Worm (Caenorhabditis elegans) whole organism, L4 larva: Measurements from ENCODE around the gene F59D12.5.

Source experiments
- F10B5.3 ChIP-seq: sonication (generic microtip); optimal IDR thresholded peaks from 2 replicates; lab custom pipeline; 2016; ENCODE audit warnings: mild to moderate bottlenecking, missing genetic modification characterization, missing compliant biosample characterization
- F44E2.7 ChIP-seq: fragments of 200-800 bp; sonication (Bioruptor generic); IDR thresholded peaks from 2 replicates; pipeline ENCODE4 v2.1.2; 2022; ENCODE audit warnings: missing genetic modification characterization, missing compliant biosample characterization
- R02D3.7 ChIP-seq: fragments of 150-350 bp; sonication (generic microtip); optimal IDR thresholded peaks from 3 replicates; lab custom pipeline; 2014; ENCODE audit warnings: missing biosample characterization, missing genetic modification characterization
- T26A8.4 ChIP-seq: fragments of 200-800 bp; sonication (Bioruptor generic); IDR thresholded peaks from 2 replicates; pipeline ENCODE4 v1.3.6; 2022; ENCODE audit warnings: missing genetic modification characterization, missing compliant biosample characterization
- Y105C5A.15 ChIP-seq: fragments of 200-800 bp; sonication (Bioruptor generic); IDR thresholded peaks from 2 replicates; pipeline ENCODE4 v1.3.6; 2022; ENCODE audit warnings: missing genetic modification characterization, missing compliant biosample characterization
- Y5F2A.4 ChIP-seq: fragments of 200-800 bp; sonication (Bioruptor generic); optimal IDR thresholded peaks from 2 replicates; lab custom pipeline; 2018; ENCODE audit warnings: mild to moderate bottlenecking, missing genetic modification characterization, missing compliant biosample characterization
- ZK546.5 ChIP-seq, 2 experiments: sonication (generic microtip); optimal IDR thresholded peaks; 2 replicates each; lab custom pipeline; 2017; ENCODE audit warnings: missing biosample characterization in 2 of 2, missing genetic modification characterization in 2 of 2
- aha-1 ChIP-seq: fragments of 150-350 bp; peaks from one replicate; lab custom pipeline; 2014; ENCODE audit warnings: missing biosample characterization, missing genetic modification characterization
- aly-2 ChIP-seq: sonication (generic microtip); optimal IDR thresholded peaks from 2 replicates; lab custom pipeline; 2018; ENCODE audit warnings: missing biosample characterization, missing genetic modification characterization
- arid-1 ChIP-seq: fragments of 200-800 bp; sonication (Bioruptor generic); conservative IDR thresholded peaks from 2 replicates; pipeline ENCODE4 v1.3.6; 2022; ENCODE audit warnings: missing genetic modification reagents, missing genetic modification characterization, missing compliant biosample characterization
- attf-4 ChIP-seq: sonication (generic microtip); optimal IDR thresholded peaks from 3 replicates; lab custom pipeline; 2017; ENCODE audit warnings: missing biosample characterization, missing genetic modification characterization
- ceh-20 ChIP-seq: fragments of 200-800 bp; sonication (Bioruptor generic); IDR thresholded peaks from 2 replicates; pipeline ENCODE4 v1.3.6; 2022; ENCODE audit warnings: missing genetic modification reagents, missing genetic modification characterization, missing compliant biosample characterization
- ceh-28 ChIP-seq: fragments of 150-350 bp; optimal IDR thresholded peaks from 2 replicates; lab custom pipeline; 2014; ENCODE audit warnings: missing biosample characterization, missing genetic modification reagents, missing genetic modification characterization
- ceh-44 ChIP-seq: fragments of 200-800 bp; sonication (Bioruptor generic); IDR thresholded peaks from 2 replicates; pipeline ENCODE4 v1.3.6; 2022; ENCODE audit warnings: missing genetic modification reagents, missing genetic modification characterization, missing compliant biosample characterization
- ceh-82 ChIP-seq: sonication (generic microtip); optimal IDR thresholded peaks from 2 replicates; lab custom pipeline; 2017; ENCODE audit warnings: missing biosample characterization, missing genetic modification characterization
- daf-12 ChIP-seq: fragments of 150-350 bp; optimal IDR thresholded peaks from 2 replicates; lab custom pipeline; 2014; ENCODE audit warnings: missing biosample characterization, missing genetic modification reagents, missing genetic modification characterization
- daf-16 ChIP-seq, 3 experiments: sonication (generic microtip); optimal IDR thresholded peaks; 2 replicates each; lab custom pipeline; 2016 to 2017; ENCODE audit warnings: missing genetic modification characterization in 3 of 3, missing genetic modification reagents in 3 of 3, mild to moderate bottlenecking in 2 of 3, missing compliant biosample characterization in 2 of 3, missing biosample characterization in 1 of 3, moderate library complexity in 1 of 3
- daf-19 ChIP-seq: fragments of 200-800 bp; sonication (Bioruptor generic); conservative IDR thresholded peaks from 2 replicates; pipeline ENCODE4 v1.3.6; 2022; ENCODE audit warnings: missing genetic modification characterization, missing compliant biosample characterization
- dmd-8 ChIP-seq: fragments of 200-800 bp; sonication (Bioruptor generic); IDR thresholded peaks from 2 replicates; pipeline ENCODE4 v1.3.6; 2022; ENCODE audit warnings: missing genetic modification characterization, missing compliant biosample characterization
- dve-1 ChIP-seq: sonication (generic microtip); optimal IDR thresholded peaks from 2 replicates; lab custom pipeline; 2017; ENCODE audit warnings: antibody characterized with exemption, mild to moderate bottlenecking, missing genetic modification characterization, missing compliant biosample characterization; ENCODE audit not compliant: insufficient read depth
- gei-8 ChIP-seq: fragments of 200-800 bp; sonication (Bioruptor generic); optimal IDR thresholded peaks from 2 replicates; lab custom pipeline; 2018; ENCODE audit warnings: mild to moderate bottlenecking, missing genetic modification characterization, missing compliant biosample characterization
- hlh-11 ChIP-seq: fragments of 200-800 bp; sonication (Bioruptor generic); optimal IDR thresholded peaks from 2 replicates; lab custom pipeline; 2018; ENCODE audit warnings: mild to moderate bottlenecking, missing genetic modification characterization, missing compliant biosample characterization
- jun-1 ChIP-seq: fragments of 150-350 bp; optimal IDR thresholded peaks from 2 replicates; lab custom pipeline; 2014; ENCODE audit warnings: missing biosample characterization, missing genetic modification reagents, missing genetic modification characterization
- lim-7 ChIP-seq: fragments of 200-800 bp; sonication (Bioruptor generic); IDR thresholded peaks from 2 replicates; pipeline ENCODE4 v1.3.6; 2022; ENCODE audit warnings: missing genetic modification characterization, missing compliant biosample characterization
- lin-1 ChIP-seq: fragments of 200-800 bp; sonication (Bioruptor generic); IDR thresholded peaks from 2 replicates; pipeline ENCODE4 v1.3.6; 2022; ENCODE audit warnings: missing genetic modification reagents, missing genetic modification characterization, missing compliant biosample characterization
- lin-13 ChIP-seq: fragments of 150-350 bp; optimal IDR thresholded peaks from 2 replicates; lab custom pipeline; 2014; ENCODE audit warnings: missing biosample characterization, missing genetic modification reagents, missing genetic modification characterization
- lin-29 ChIP-seq: fragments of 200-800 bp; sonication (Bioruptor generic); IDR thresholded peaks from 2 replicates; pipeline ENCODE4 v1.3.6; 2022; ENCODE audit warnings: missing genetic modification reagents, missing genetic modification characterization, missing compliant biosample characterization
- lin-39 ChIP-seq: fragments of 150-350 bp; optimal IDR thresholded peaks from 2 replicates; lab custom pipeline; 2014; ENCODE audit warnings: missing biosample characterization, missing genetic modification reagents, missing genetic modification characterization
- madf-9 ChIP-seq: fragments of 200-800 bp; sonication (Bioruptor generic); conservative IDR thresholded peaks from 2 replicates; pipeline ENCODE4 v1.3.6; 2022; ENCODE audit warnings: missing genetic modification reagents, missing genetic modification characterization, missing compliant biosample characterization
- mdl-1 ChIP-seq, 2 experiments: fragments of 150-350 bp in 1 of 2; sonication (generic microtip) in 1 of 2; optimal IDR thresholded peaks; 2 replicates each; lab custom pipeline; 2014 to 2017; ENCODE audit warnings: missing biosample characterization in 2 of 2, missing genetic modification characterization in 2 of 2
- mdt-29 ChIP-seq: fragments of 200-800 bp; sonication (Bioruptor generic); IDR thresholded peaks from 2 replicates; pipeline ENCODE4 v1.3.6; 2022; ENCODE audit warnings: missing genetic modification reagents, missing genetic modification characterization, missing compliant biosample characterization
- mes-2 ChIP-seq: sonication (generic microtip); optimal IDR thresholded peaks from 2 replicates; lab custom pipeline; 2016; ENCODE audit warnings: missing genotype, mild to moderate bottlenecking, missing genetic modification characterization, missing compliant biosample characterization; ENCODE audit not compliant: poor library complexity, severe bottlenecking
- mxl-2 ChIP-seq: fragments of 200-800 bp; sonication (Bioruptor generic); conservative IDR thresholded peaks from 2 replicates; pipeline ENCODE4 v1.3.6; 2022; ENCODE audit warnings: missing genetic modification reagents, missing genetic modification characterization, missing compliant biosample characterization
- mxl-3 ChIP-seq: fragments of 200-800 bp; sonication (Bioruptor generic); optimal IDR thresholded peaks from 2 replicates; lab custom pipeline; 2018; ENCODE audit warnings: mild to moderate bottlenecking, missing genetic modification characterization, missing compliant biosample characterization
- nhr-111 ChIP-seq: fragments of 200-800 bp; sonication (Bioruptor generic); optimal IDR thresholded peaks from 2 replicates; lab custom pipeline; 2018; ENCODE audit warnings: mild to moderate bottlenecking, missing genetic modification characterization, missing compliant biosample characterization
- nhr-25 ChIP-seq: sonication (generic microtip); optimal IDR thresholded peaks from 2 replicates; lab custom pipeline; 2017; ENCODE audit warnings: missing genetic modification characterization, mild to moderate bottlenecking, missing compliant biosample characterization, antibody characterized with exemption, moderate library complexity, borderline replicate concordance; ENCODE audit not compliant: insufficient read depth
- nhr-6 ChIP-seq: fragments of 150-350 bp; optimal IDR thresholded peaks from 2 replicates; lab custom pipeline; 2014; ENCODE audit warnings: missing biosample characterization, missing genetic modification characterization
- nhr-77 ChIP-seq: fragments of 150-350 bp; optimal IDR thresholded peaks from 2 replicates; lab custom pipeline; 2014; ENCODE audit warnings: missing biosample characterization, missing genetic modification characterization
- pha-4 ChIP-seq, 2 experiments: fragments of 150-350 bp in 1 of 2; fragments of 200-800 bp in 1 of 2; sonication (Bioruptor generic) in 1 of 2; IDR thresholded peaks in 1 of 2; optimal IDR thresholded peaks in 1 of 2; 2 replicates each; pipeline versions ENCODE4 v1.3.6 to Lab custom; 2014 to 2022; ENCODE audit warnings: missing genetic modification characterization in 2 of 2, missing genetic modification reagents in 2 of 2, missing biosample characterization in 1 of 2, missing compliant biosample characterization in 1 of 2
- pqm-1 ChIP-seq: sonication (generic microtip); optimal IDR thresholded peaks from 2 replicates; lab custom pipeline; 2017; ENCODE audit warnings: missing biosample characterization, missing genetic modification characterization
- saeg-2 ChIP-seq: fragments of 200-800 bp; sonication (Bioruptor generic); IDR thresholded peaks from 2 replicates; pipeline ENCODE4 v1.3.6; 2022; ENCODE audit warnings: missing genetic modification reagents, missing genetic modification characterization, missing compliant biosample characterization
- sdz-12 ChIP-seq: fragments of 200-800 bp; sonication (Bioruptor generic); optimal IDR thresholded peaks from 2 replicates; lab custom pipeline; 2018; ENCODE audit warnings: mild to moderate bottlenecking, missing genetic modification characterization, missing compliant biosample characterization
- skn-1 ChIP-seq: fragments of 150-350 bp; optimal IDR thresholded peaks from 2 replicates; lab custom pipeline; 2014; ENCODE audit warnings: missing biosample characterization, missing genetic modification characterization
- snpc-4 ChIP-seq: fragments of 150-350 bp; optimal IDR thresholded peaks from 2 replicates; lab custom pipeline; 2014; ENCODE audit warnings: missing biosample characterization, missing genetic modification characterization
- unc-130 ChIP-seq: sonication (generic microtip); optimal IDR thresholded peaks from 2 replicates; lab custom pipeline; 2016; ENCODE audit warnings: missing genetic modification reagents, missing genetic modification characterization, missing compliant biosample characterization
- unc-39 ChIP-seq: sonication (generic microtip); optimal IDR thresholded peaks from 2 replicates; lab custom pipeline; 2017; ENCODE audit warnings: missing biosample characterization, missing genetic modification characterization
- unc-62 ChIP-seq, 3 experiments: fragments of 150-350 bp in 1 of 3; sonication (generic microtip); optimal IDR thresholded peaks in 2 of 3; peaks in 1 of 3; 1 replicate in 1 of 3; 2 replicates in 2 of 3; lab custom pipeline; 2014 to 2017; ENCODE audit warnings: missing biosample characterization in 3 of 3, missing genetic modification characterization in 3 of 3, missing genetic modification reagents in 3 of 3, missing genotype in 1 of 3
- zfp-2 ChIP-seq: sonication (generic microtip); optimal IDR thresholded peaks from 2 replicates; lab custom pipeline; 2016; ENCODE audit warnings: mild to moderate bottlenecking, missing genetic modification characterization, missing compliant biosample characterization
- ztf-7 ChIP-seq: fragments of 150-350 bp; optimal IDR thresholded peaks from 2 replicates; lab custom pipeline; 2014; ENCODE audit warnings: missing biosample characterization, missing genetic modification characterization

The F59D12.5 gene

DNA sequence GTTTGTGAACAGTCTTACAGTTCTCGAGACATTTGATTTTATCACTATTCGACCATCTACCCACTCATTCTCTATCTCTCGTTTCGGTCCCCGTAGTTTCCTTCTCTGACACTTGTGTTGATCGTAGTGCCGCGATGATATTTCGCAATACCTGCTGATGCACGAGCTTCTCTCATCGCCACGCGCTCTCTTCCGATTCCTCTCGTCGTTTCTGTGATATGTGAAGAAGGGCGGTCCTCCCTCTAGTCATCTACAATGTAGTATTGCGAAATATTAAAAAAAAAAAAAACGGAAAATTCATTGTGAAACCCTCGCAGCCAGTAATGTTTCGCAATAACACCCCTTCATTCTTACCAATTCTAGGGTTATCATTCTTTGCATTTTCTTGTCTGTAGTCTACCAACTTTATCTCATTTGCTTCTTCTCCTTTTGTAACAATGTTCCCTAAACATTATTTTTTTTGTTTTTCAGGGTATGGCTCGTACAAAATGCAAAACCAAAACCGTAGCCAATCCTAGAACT is 39.6 kb downstream of the F59D12.5 start, which contains the start of gene nipi-3 (continued):
- no peak; the same call in 1 of the 2 replicates for TF ChIP-seq lin-29 (GFP tag; lab: Robert Waterston, UW)
- peak; percentile 94 for TF ChIP-seq nhr-6 (tag; lab: Kevin White, UChicago)
- TF ChIP-seq T26A8.4 (GFP tag; lab: Robert Waterston, UW), result peak; percentile 85
- TF ChIP-seq nhr-111, result no peak
- TF ChIP-seq snpc-4, result peak; percentile 19
- peak; percentile 93 for TF ChIP-seq pha-4 (GFP tag; IDR thresholded peaks at IDR 0.05; lab: Robert Waterston, UW)
- TF ChIP-seq pha-4 (tag; optimal IDR thresholded peaks at IDR 0.05; lab: Kevin White, UChicago), result peak; percentile 2
- peak; percentile 84 for TF ChIP-seq nhr-25 (tag; lab: Kevin White, UChicago)
- TF ChIP-seq lin-13 (GFP tag; lab: Kevin White, UChicago), result peak; percentile 96
- TF ChIP-seq aly-2, result no peak
- TF ChIP-seq attf-4 (tag; lab: Kevin White, UChicago), result no peak
- TF ChIP-seq pqm-1 (tag; lab: Kevin White, UChicago), result peak; percentile 79
- peak in 1 of 2 experiments; percentile 99 for TF ChIP-seq unc-62 (GFP tag; optimal IDR thresholded peaks at IDR 0.05 in 1 of 2; lab: Kevin White, UChicago)
- TF ChIP-seq unc-62 (tag; optimal IDR thresholded peaks at IDR 0.05; lab: Kevin White, UChicago), result no peak
- peak; percentile 91 for TF ChIP-seq aha-1 (tag; lab: Kevin White, UChicago)
- peak; percentile 81 for TF ChIP-seq ceh-20
- peak; percentile 65 for TF ChIP-seq ceh-28 (tag; lab: Kevin White, UChicago)
- no peak for TF ChIP-seq daf-19 (GFP tag; lab: Robert Waterston, UW)
- TF ChIP-seq Y5F2A.4, result no peak
- peak; percentile 88 for TF ChIP-seq mes-2 (tag; lab: Kevin White, UChicago)
- peak; percentile 88 for TF ChIP-seq lin-1 (GFP tag; lab: Robert Waterston, UW)
- TF ChIP-seq arid-1 (GFP tag; lab: Robert Waterston, UW), result peak; percentile 76
- TF ChIP-seq jun-1, result peak; percentile 86
- no peak for TF ChIP-seq unc-39 (tag; lab: Kevin White, UChicago)
- peak; percentile 80 for TF ChIP-seq mdt-29
- TF ChIP-seq hlh-11 (tag; lab: Kevin White, UChicago), result peak; percentile 98
- TF ChIP-seq saeg-2 (GFP tag; lab: Robert Waterston, UW), result peak; percentile 81
- TF ChIP-seq mxl-3 (GFP tag; lab: Kevin White, UChicago), result peak; percentile 96
- no peak for TF ChIP-seq gei-8
- TF ChIP-seq F10B5.3 (tag; lab: Kevin White, UChicago), result no peak
- TF ChIP-seq F44E2.7 (GFP tag; lab: Robert Waterston, UW), result no peak
- peak; percentile 99 for TF ChIP-seq dve-1 (tag; lab: Kevin White, UChicago)
- TF ChIP-seq lim-7 (GFP tag; lab: Robert Waterston, UW), result no peak
- peak; percentile 86 for TF ChIP-seq madf-9 (GFP tag; lab: Robert Waterston, UW)
- TF ChIP-seq mxl-2, result 0 out of 2 replicates have a peak, but pooled peaks have one; percentile 48
- TF ChIP-seq ZK546.5 (tag; optimal IDR thresholded peaks at IDR 0.05; lab: Kevin White, UChicago), result no peak
- no peak for TF ChIP-seq unc-130 (GFP tag; lab: Kevin White, UChicago)
- TF ChIP-seq daf-16 (GFP tag; optimal IDR thresholded peaks at IDR 0.05; lab: Kevin White, UChicago), result peak; percentile 13 to 71
- TF ChIP-seq daf-16 (tag; optimal IDR thresholded peaks at IDR 0.05; lab: Kevin White, UChicago), result peak; percentile 95
- no peak for TF ChIP-seq R02D3.7
- peak; percentile 52 for TF ChIP-seq skn-1 (tag; lab: Kevin White, UChicago)
- TF ChIP-seq ceh-82 (tag; lab: Kevin White, UChicago), result no peak
- TF ChIP-seq nhr-77, result peak; percentile 99
- TF ChIP-seq daf-12 (tag; lab: Kevin White, UChicago), result no peak
- TF ChIP-seq Y105C5A.15, result no peak
- no peak for TF ChIP-seq dmd-8 (GFP tag; lab: Robert Waterston, UW)
- TF ChIP-seq lin-39, result no peak
- no peak for TF ChIP-seq zfp-2
- TF ChIP-seq mdl-1 (tag; optimal IDR thresholded peaks at IDR 0.05; lab: Kevin White, UChicago), result peak; percentile 99
- TF ChIP-seq ceh-44 (GFP tag; lab: Robert Waterston, UW), result no peak
- TF ChIP-seq sdz-12 (GFP tag; lab: Kevin White, UChicago), result no peak
- peak; percentile 88 for TF ChIP-seq ztf-7
